Worm (Caenorhabditis elegans): ENCODE data around the gene srz-54.

DNA sequence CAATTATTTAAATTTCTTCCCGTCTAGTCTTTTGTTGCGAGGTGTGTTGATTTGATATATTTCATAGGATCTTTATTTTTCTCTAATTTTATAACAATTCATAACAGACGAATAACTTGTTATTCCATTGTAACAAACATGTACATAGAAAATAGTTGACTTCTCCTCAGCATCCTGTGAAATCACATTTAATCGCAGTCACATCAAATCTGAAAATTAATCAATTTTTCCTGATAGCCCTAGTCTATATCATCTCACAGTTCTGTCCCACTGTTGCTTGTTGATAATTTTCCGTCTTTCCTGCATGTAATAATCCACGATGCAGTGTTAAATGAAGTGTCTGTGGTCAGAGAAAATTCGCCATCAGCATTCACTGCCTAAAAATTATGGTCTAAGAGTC is 7.3 kb downstream of the srz-54 start:
- no peak for TF ChIP-seq unc-62 (GFP tag; optimal IDR thresholded peaks at IDR 0.05)
- TF ChIP-seq nhr-237 (tag; optimal IDR thresholded peaks at IDR 0.05): no peak
- no peak for TF ChIP-seq ces-1 (GFP tag; optimal IDR thresholded peaks at IDR 0.05)

All from whole organism, mixed stage, embryonic.